Worm (Caenorhabditis elegans): ENCODE results near the gene flp-21.

DNA sequence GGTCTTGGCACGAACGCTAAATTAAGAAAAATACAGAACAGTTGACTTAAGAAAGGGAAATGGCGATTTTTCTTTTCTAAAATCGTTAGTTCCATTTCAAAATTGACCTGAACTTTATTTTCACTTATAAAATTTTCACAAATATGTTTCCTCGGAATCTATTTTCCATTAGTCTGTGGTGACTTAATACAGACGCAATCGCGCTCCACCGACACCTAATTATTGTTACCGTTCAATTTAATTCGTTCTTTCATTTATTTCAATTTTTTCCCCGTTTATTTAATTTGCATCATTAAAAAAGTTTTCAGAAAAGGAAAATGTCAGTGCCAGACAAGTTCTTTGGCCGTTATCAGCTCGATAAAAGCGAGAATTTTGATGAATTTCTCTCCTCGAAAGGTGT is 27.1 kb downstream of the flp-21 start, which contains the start of gene lbp-4:
- TF ChIP-seq ref-1 (GFP tag; conservative IDR thresholded peaks at IDR 0.05): no peak
- TF ChIP-seq klf-2 (GFP tag; conservative IDR thresholded peaks at IDR 0.05): no peak
- no peak for TF ChIP-seq ztf-29 (GFP tag; IDR thresholded peaks at IDR 0.05)
- TF ChIP-seq ztf-23 (GFP tag; IDR thresholded peaks at IDR 0.05): no peak
- TF ChIP-seq flt-1 (GFP tag; IDR thresholded peaks at IDR 0.05): no peak
- TF ChIP-seq cog-1 (tag; optimal IDR thresholded peaks at IDR 0.05): no peak

Data from whole organism, midembryonic.